Worm (Caenorhabditis elegans) whole organism, late embryonic: Measurements from ENCODE around the gene lido-2.
"Not testable (repeated sequence)": the region's sequence is repeated elsewhere in the genome, so short reads cannot be mapped to it uniquely, and the experiment has no call there.

Source experiments
- F13H6.1 ChIP-seq: sonication (generic microtip); optimal IDR thresholded peaks from 2 replicates; lab custom pipeline; 2016; ENCODE audit warnings: missing genetic modification characterization, missing compliant biosample characterization
- K02D7.2 ChIP-seq: sonication (generic microtip); optimal IDR thresholded peaks from 2 replicates; lab custom pipeline; 2017; ENCODE audit warnings: mild to moderate bottlenecking, missing genetic modification characterization, missing compliant biosample characterization
- T23F11.4 ChIP-seq: fragments of 200-800 bp; sonication (Bioruptor generic); optimal IDR thresholded peaks from 2 replicates; lab custom pipeline; 2018; ENCODE audit warnings: mild to moderate bottlenecking, missing genetic modification characterization, missing compliant biosample characterization
- Y22D7AL.16 ChIP-seq: sonication (generic microtip); optimal IDR thresholded peaks from 2 replicates; lab custom pipeline; 2016; ENCODE audit warnings: missing genetic modification characterization, missing compliant biosample characterization
- ama-1 ChIP-seq: fragments of 150-350 bp; optimal IDR thresholded peaks from 2 replicates; lab custom pipeline; 2014
- ceh-14 ChIP-seq: sonication (generic microtip); optimal IDR thresholded peaks from 2 replicates; lab custom pipeline; 2016; ENCODE audit warnings: missing genotype, missing genetic modification characterization, missing compliant biosample characterization
- ceh-22 ChIP-seq: sonication (generic microtip); optimal IDR thresholded peaks from 2 replicates; lab custom pipeline; 2017; ENCODE audit warnings: missing biosample characterization, missing genetic modification characterization
- ceh-31 ChIP-seq: sonication (generic microtip); optimal IDR thresholded peaks from 2 replicates; lab custom pipeline; 2016; ENCODE audit warnings: missing genetic modification characterization, missing compliant biosample characterization
- ceh-45 ChIP-seq: fragments of 200-800 bp; sonication (Bioruptor generic); IDR thresholded peaks from 2 replicates; pipeline ENCODE4 v1.3.6; 2022; ENCODE audit warnings: missing genetic modification reagents, missing genetic modification characterization, missing compliant biosample characterization
- ceh-48 ChIP-seq: sonication (generic microtip); optimal IDR thresholded peaks from 2 replicates; lab custom pipeline; 2016; ENCODE audit warnings: missing genetic modification characterization, inconsistent platforms, missing compliant biosample characterization
- ceh-6 ChIP-seq: fragments of 200-800 bp; sonication (Bioruptor generic); optimal IDR thresholded peaks from 2 replicates; lab custom pipeline; 2018; ENCODE audit warnings: mild to moderate bottlenecking, missing genetic modification characterization, missing compliant biosample characterization
- ceh-9 ChIP-seq: sonication (generic microtip); optimal IDR thresholded peaks from 2 replicates; lab custom pipeline; 2016; ENCODE audit warnings: mild to moderate bottlenecking, missing genetic modification characterization, inconsistent platforms, missing compliant biosample characterization
- che-1 ChIP-seq: sonication (generic microtip); optimal IDR thresholded peaks from 2 replicates; lab custom pipeline; 2016; ENCODE audit warnings: mild to moderate bottlenecking, missing genetic modification characterization, missing compliant biosample characterization
- dve-1 ChIP-seq: sonication (generic microtip); optimal IDR thresholded peaks from 2 replicates; lab custom pipeline; 2017; ENCODE audit warnings: antibody characterized with exemption, mild to moderate bottlenecking, missing genetic modification characterization, missing compliant biosample characterization
- ets-4 ChIP-seq: sonication (generic microtip); optimal IDR thresholded peaks from 2 replicates; lab custom pipeline; 2016; ENCODE audit warnings: missing genetic modification characterization, missing compliant biosample characterization
- fax-1 ChIP-seq: sonication (generic microtip); optimal IDR thresholded peaks from 2 replicates; lab custom pipeline; 2016; ENCODE audit warnings: missing genotype, missing genetic modification characterization, missing compliant biosample characterization
- fkh-6 ChIP-seq: sonication (generic microtip); optimal IDR thresholded peaks from 2 replicates; lab custom pipeline; 2016; ENCODE audit warnings: missing genetic modification characterization, missing compliant biosample characterization
- gmeb-2 ChIP-seq: sonication (generic microtip); optimal IDR thresholded peaks from 2 replicates; lab custom pipeline; 2016; ENCODE audit warnings: missing genetic modification characterization, inconsistent platforms, missing compliant biosample characterization
- hlh-13 ChIP-seq: fragments of 200-800 bp; sonication (Bioruptor generic); optimal IDR thresholded peaks from 2 replicates; lab custom pipeline; 2018; ENCODE audit warnings: mild to moderate bottlenecking, missing genetic modification characterization, missing compliant biosample characterization
- hlh-15 ChIP-seq: sonication (generic microtip); optimal IDR thresholded peaks from 2 replicates; lab custom pipeline; 2016; ENCODE audit warnings: missing genetic modification characterization, missing compliant biosample characterization
- hlh-30 ChIP-seq: sonication (generic microtip); optimal IDR thresholded peaks from 2 replicates; lab custom pipeline; 2017; ENCODE audit warnings: antibody characterized with exemption, missing genetic modification characterization, missing compliant biosample characterization; ENCODE audit not compliant: insufficient read depth
- hlh-6 ChIP-seq: sonication (generic microtip); optimal IDR thresholded peaks from 2 replicates; lab custom pipeline; 2016; ENCODE audit warnings: missing genotype, missing genetic modification characterization, missing compliant biosample characterization
- madf-2 ChIP-seq: sonication (generic microtip); optimal IDR thresholded peaks from 2 replicates; lab custom pipeline; 2017; ENCODE audit warnings: missing genetic modification characterization, missing compliant biosample characterization
- mec-3 ChIP-seq: sonication (generic microtip); optimal IDR thresholded peaks from 2 replicates; lab custom pipeline; 2016; ENCODE audit warnings: borderline replicate concordance, missing genetic modification characterization, missing compliant biosample characterization
- nfya-1 ChIP-seq: sonication (generic microtip); optimal IDR thresholded peaks from 2 replicates; lab custom pipeline; 2017; ENCODE audit warnings: missing genetic modification characterization, mild to moderate bottlenecking, missing compliant biosample characterization, antibody characterized with exemption, moderate library complexity
- nhr-232 ChIP-seq: sonication (generic microtip); optimal IDR thresholded peaks from 2 replicates; lab custom pipeline; 2016; ENCODE audit warnings: missing genetic modification characterization, missing compliant biosample characterization
- npax-4 ChIP-seq: sonication (generic microtip); optimal IDR thresholded peaks from 2 replicates; lab custom pipeline; 2016; ENCODE audit warnings: missing genetic modification characterization, missing compliant biosample characterization
- rnt-1 ChIP-seq: sonication (generic microtip); optimal IDR thresholded peaks from 2 replicates; lab custom pipeline; 2016; ENCODE audit warnings: missing genetic modification characterization, missing compliant biosample characterization
- sox-4 ChIP-seq: sonication (generic microtip); optimal IDR thresholded peaks from 2 replicates; lab custom pipeline; 2017; ENCODE audit warnings: mild to moderate bottlenecking, missing genetic modification characterization, inconsistent platforms, missing compliant biosample characterization
- syd-9 ChIP-seq: sonication (generic microtip); optimal IDR thresholded peaks from 2 replicates; lab custom pipeline; 2016; ENCODE audit warnings: mild to moderate bottlenecking, missing genetic modification characterization, moderate library complexity, missing compliant biosample characterization
- tbx-7 ChIP-seq: sonication (generic microtip); optimal IDR thresholded peaks from 2 replicates; lab custom pipeline; 2016; ENCODE audit warnings: missing genotype, missing genetic modification characterization, missing compliant biosample characterization
- ttx-3 ChIP-seq: sonication (generic microtip); optimal IDR thresholded peaks from 2 replicates; lab custom pipeline; 2016; ENCODE audit warnings: missing genetic modification reagents, missing genetic modification characterization, missing compliant biosample characterization
- unc-55 ChIP-seq: sonication (generic microtip); optimal IDR thresholded peaks from 2 replicates; lab custom pipeline; 2017; ENCODE audit warnings: missing biosample characterization, missing genetic modification reagents, missing genetic modification characterization
- ztf-16 ChIP-seq: sonication (generic microtip); optimal IDR thresholded peaks from 2 replicates; lab custom pipeline; 2017; ENCODE audit warnings: missing genetic modification characterization, missing compliant biosample characterization

lido-2 gene

ce11 chrX:17134427-17134826 lies 33.9 kb upstream of the lido-2 start, which contains the start of gene K09E3.7:
Gene K09E3.7 (minus strand): TSS chrX:17134527.
- TF ChIP-seq madf-2 (tag; lab: Kevin White, UChicago) (no peak), ceh-45 (GFP tag; lab: Robert Waterston, UW) (no peak), unc-55 (GFP tag; lab: Kevin White, UChicago) (no peak), fkh-6 (tag; lab: Kevin White, UChicago) (no peak), ceh-14 (tag; lab: Kevin White, UChicago) (no peak), mec-3 (tag; lab: Kevin White, UChicago) (no peak), hlh-13 (GFP tag; lab: Kevin White, UChicago) (no peak), ama-1 (lab: Kevin White, UChicago) (no peak), hlh-6 (no peak), fax-1 (tag; lab: Kevin White, UChicago) (no peak), ceh-31 (tag; lab: Kevin White, UChicago) (no peak), ztf-16 (tag; lab: Kevin White, UChicago) (no peak), ceh-22 (tag; lab: Kevin White, UChicago) (no peak), syd-9 (tag; lab: Kevin White, UChicago) (no peak)

ce11 chrX:17117359-17117758 lies 16.8 kb upstream of the lido-2 start, which contains the start of gene K09E3.2:
Gene K09E3.2 (plus strand): TSS chrX:17117659.
- TF ChIP-seq Y22D7AL.16, rnt-1, ceh-9 (tag; lab: Kevin White, UChicago): not testable (repeated sequence)

- TF ChIP-seq ceh-6 (GFP tag; lab: Kevin White, UChicago): no peak
- TF ChIP-seq ttx-3 (tag; lab: Kevin White, UChicago): no peak
- TF ChIP-seq mec-3 (tag; lab: Kevin White, UChicago): no peak
- no peak for TF ChIP-seq hlh-15
- no peak for TF ChIP-seq tbx-7 (tag; lab: Kevin White, UChicago)
- no peak for TF ChIP-seq ceh-31 (tag; lab: Kevin White, UChicago)
- no peak for TF ChIP-seq dve-1 (tag; lab: Kevin White, UChicago)
Measured at ce11 chrX:17115089-17115488, 14.5 kb upstream of the lido-2 start, which contains the start of gene lido-6. Gene lido-6 (minus strand): TSS chrX:17115189.

ce11 chrX:17110555-17110954 lies 10.0 kb upstream of the lido-2 start, which contains the start of gene lido-5:
Gene lido-5 (minus strand): TSS chrX:17110655.
- TF ChIP-seq ceh-48 (tag; lab: Kevin White, UChicago) (no peak), sox-4 (tag; lab: Kevin White, UChicago) (no peak), ceh-45 (GFP tag; lab: Robert Waterston, UW) (no peak), ets-4 (tag; lab: Kevin White, UChicago) (no peak), nhr-232 (tag; lab: Kevin White, UChicago) (no peak), hlh-30 (tag; lab: Kevin White, UChicago) (no peak), npax-4 (tag; lab: Kevin White, UChicago) (no peak), Y22D7AL.16 (tag; lab: Kevin White, UChicago) (no peak), che-1 (tag; lab: Kevin White, UChicago) (no peak), F13H6.1 (tag; lab: Kevin White, UChicago) (no peak), syd-9 (tag; lab: Kevin White, UChicago) (no peak), hlh-6 (no peak), fax-1 (tag; lab: Kevin White, UChicago) (no peak), T23F11.4 (GFP tag; lab: Kevin White, UChicago) (no peak), ceh-31 (tag; lab: Kevin White, UChicago) (no peak), nfya-1 (tag; lab: Kevin White, UChicago) (no peak)

ce11 chrX:17107670-17108069 lies 7.1 kb upstream of the lido-2 start, which contains the start of gene lido-4:
Gene lido-4 (minus strand): TSS chrX:17107770.
- TF ChIP-seq gmeb-2 (tag; lab: Kevin White, UChicago) (no peak), rnt-1 (tag; lab: Kevin White, UChicago) (no peak), T23F11.4 (GFP tag; lab: Kevin White, UChicago) (no peak), K02D7.2 (tag; lab: Kevin White, UChicago) (no peak)
- TF ChIP-seq, all 69 proteins: peak for 0
